Worm (Caenorhabditis elegans) whole organism, mixed stage, embryonic: ENCODE data around the gene F58E6.6.

Experiments
- M03D4.4 ChIP-seq: sonication (generic microtip); optimal IDR thresholded peaks from 2 replicates; lab custom pipeline; 2017; ENCODE audit warnings: mild to moderate bottlenecking, missing genetic modification characterization, missing compliant biosample characterization
- bed-3 ChIP-seq: fragments of 200-800 bp; sonication (Bioruptor generic); optimal IDR thresholded peaks from 3 replicates; lab custom pipeline; 2018; ENCODE audit warnings: mild to moderate bottlenecking, missing genetic modification characterization, moderate library complexity, missing compliant biosample characterization
- blmp-1 ChIP-seq: fragments of 150-350 bp; optimal IDR thresholded peaks from 2 replicates; lab custom pipeline; 2014; ENCODE audit warnings: missing biosample characterization, missing genetic modification characterization
- ceh-39 ChIP-seq: fragments of 150-350 bp; optimal IDR thresholded peaks from 2 replicates; lab custom pipeline; 2014; ENCODE audit warnings: missing biosample characterization, missing genetic modification characterization
- ceh-43 ChIP-seq: fragments of 200-800 bp; sonication (Bioruptor generic); optimal IDR thresholded peaks from 2 replicates; lab custom pipeline; 2018; ENCODE audit warnings: mild to moderate bottlenecking, missing genetic modification characterization, moderate library complexity, missing compliant biosample characterization
- ceh-83 ChIP-seq: fragments of 200-800 bp; sonication (Bioruptor generic); optimal IDR thresholded peaks from 2 replicates; lab custom pipeline; 2018; ENCODE audit warnings: mild to moderate bottlenecking, missing genetic modification characterization, missing compliant biosample characterization
- ces-1 ChIP-seq: fragments of 150-350 bp; optimal IDR thresholded peaks from 2 replicates; lab custom pipeline; 2014; ENCODE audit warnings: missing biosample characterization, missing genetic modification reagents, missing genetic modification characterization
- cnd-1 ChIP-seq: fragments of 200-800 bp; sonication (Bioruptor generic); optimal IDR thresholded peaks from 2 replicates; lab custom pipeline; 2018; ENCODE audit warnings: mild to moderate bottlenecking, missing genetic modification characterization, missing compliant biosample characterization
- drap-1 ChIP-seq: fragments of 200-800 bp; sonication (Bioruptor generic); optimal IDR thresholded peaks from 3 replicates; lab custom pipeline; 2018; ENCODE audit warnings: mild to moderate bottlenecking, missing genetic modification characterization, missing compliant biosample characterization
- elt-1 ChIP-seq: sonication (generic microtip); optimal IDR thresholded peaks from 2 replicates; lab custom pipeline; 2017; ENCODE audit warnings: missing genetic modification characterization, mild to moderate bottlenecking, missing compliant biosample characterization, antibody characterized with exemption, moderate library complexity, borderline replicate concordance; ENCODE audit not compliant: insufficient read depth
- elt-3 ChIP-seq: fragments of 150-350 bp; optimal IDR thresholded peaks from 2 replicates; lab custom pipeline; 2014; ENCODE audit warnings: missing biosample characterization, missing genetic modification characterization
- flh-1 ChIP-seq: fragments of 200-800 bp; sonication (Bioruptor generic); optimal IDR thresholded peaks from 2 replicates; lab custom pipeline; 2018; ENCODE audit warnings: mild to moderate bottlenecking, missing genetic modification characterization, moderate library complexity, missing compliant biosample characterization
- ham-2 ChIP-seq: fragments of 200-800 bp; sonication (Bioruptor generic); optimal IDR thresholded peaks from 2 replicates; lab custom pipeline; 2018; ENCODE audit warnings: mild to moderate bottlenecking, missing genetic modification characterization, missing compliant biosample characterization
- hlh-1 ChIP-seq: fragments of 150-350 bp; optimal IDR thresholded peaks from 2 replicates; lab custom pipeline; 2014; ENCODE audit warnings: missing biosample characterization, missing genetic modification reagents, missing genetic modification characterization
- lin-13 ChIP-seq: fragments of 150-350 bp; optimal IDR thresholded peaks from 2 replicates; lab custom pipeline; 2014; ENCODE audit warnings: missing biosample characterization, missing genetic modification characterization
- lin-32 ChIP-seq: fragments of 200-800 bp; sonication (Bioruptor generic); optimal IDR thresholded peaks from 2 replicates; lab custom pipeline; 2018; ENCODE audit warnings: mild to moderate bottlenecking, missing genetic modification characterization, missing compliant biosample characterization
- lsy-2 ChIP-seq: fragments of 150-350 bp; optimal IDR thresholded peaks from 2 replicates; lab custom pipeline; 2014; ENCODE audit warnings: missing biosample characterization, missing genetic modification characterization
- mab-5 ChIP-seq: fragments of 150-350 bp; optimal IDR thresholded peaks from 2 replicates; lab custom pipeline; 2014; ENCODE audit warnings: missing biosample characterization, missing genetic modification characterization
- mep-1 ChIP-seq: fragments of 150-350 bp; optimal IDR thresholded peaks from 2 replicates; lab custom pipeline; 2017; ENCODE audit warnings: missing biosample characterization, missing genetic modification reagents, missing genetic modification characterization, inconsistent platforms
- mls-2 ChIP-seq: sonication (generic microtip); optimal IDR thresholded peaks from 2 replicates; lab custom pipeline; 2016; ENCODE audit warnings: mild to moderate bottlenecking, missing genetic modification characterization, moderate library complexity, missing compliant biosample characterization
- nhr-12 ChIP-seq: fragments of 150-350 bp; optimal IDR thresholded peaks from 2 replicates; lab custom pipeline; 2014; ENCODE audit warnings: missing biosample characterization, missing genetic modification characterization
- nhr-2 ChIP-seq: fragments of 150-350 bp; optimal IDR thresholded peaks from 2 replicates; lab custom pipeline; 2014; ENCODE audit warnings: missing biosample characterization, missing genetic modification characterization
- nhr-237 ChIP-seq: fragments of 150-350 bp; optimal IDR thresholded peaks from 2 replicates; lab custom pipeline; 2014; ENCODE audit warnings: missing biosample characterization, missing genetic modification characterization
- nhr-76 ChIP-seq: sonication (generic microtip); optimal IDR thresholded peaks from 2 replicates; lab custom pipeline; 2017; ENCODE audit warnings: missing biosample characterization, missing genetic modification characterization
- pha-4 ChIP-seq: fragments of 150-350 bp; optimal IDR thresholded peaks from 2 replicates; lab custom pipeline; 2018; ENCODE audit warnings: missing biosample characterization, missing genetic modification reagents, missing genetic modification characterization
- sem-2 ChIP-seq: fragments of 200-800 bp; sonication (Bioruptor generic); optimal IDR thresholded peaks from 2 replicates; lab custom pipeline; 2018; ENCODE audit warnings: mild to moderate bottlenecking, missing genetic modification characterization, missing compliant biosample characterization
- snpc-4 ChIP-seq: fragments of 150-350 bp; optimal IDR thresholded peaks from 2 replicates; lab custom pipeline; 2014; ENCODE audit warnings: missing biosample characterization, missing genetic modification characterization
- sptf-1 ChIP-seq: sonication (generic microtip); optimal IDR thresholded peaks from 2 replicates; lab custom pipeline; 2017; ENCODE audit warnings: mild to moderate bottlenecking, missing genetic modification characterization, moderate library complexity, missing compliant biosample characterization
- tbx-8 ChIP-seq: fragments of 200-800 bp; sonication (Bioruptor generic); optimal IDR thresholded peaks from 2 replicates; lab custom pipeline; 2018; ENCODE audit warnings: mild to moderate bottlenecking, missing genetic modification characterization, moderate library complexity, missing compliant biosample characterization
- unc-120 ChIP-seq: sonication (generic microtip); optimal IDR thresholded peaks from 2 replicates; lab custom pipeline; 2017; ENCODE audit warnings: missing genetic modification characterization, missing compliant biosample characterization; ENCODE audit not compliant: poor library complexity, severe bottlenecking
- unc-39 ChIP-seq: fragments of 150-350 bp; optimal IDR thresholded peaks from 2 replicates; lab custom pipeline; 2014; ENCODE audit warnings: missing biosample characterization, missing genetic modification characterization
- unc-62 ChIP-seq: fragments of 150-350 bp; optimal IDR thresholded peaks from 2 replicates; lab custom pipeline; 2014; ENCODE audit warnings: missing biosample characterization, missing genetic modification reagents, missing genetic modification characterization
- ztf-11 ChIP-seq: fragments of 150-350 bp; optimal IDR thresholded peaks from 2 replicates; lab custom pipeline; 2014; ENCODE audit warnings: missing biosample characterization, missing genetic modification characterization

F58E6.6 gene

DNA sequence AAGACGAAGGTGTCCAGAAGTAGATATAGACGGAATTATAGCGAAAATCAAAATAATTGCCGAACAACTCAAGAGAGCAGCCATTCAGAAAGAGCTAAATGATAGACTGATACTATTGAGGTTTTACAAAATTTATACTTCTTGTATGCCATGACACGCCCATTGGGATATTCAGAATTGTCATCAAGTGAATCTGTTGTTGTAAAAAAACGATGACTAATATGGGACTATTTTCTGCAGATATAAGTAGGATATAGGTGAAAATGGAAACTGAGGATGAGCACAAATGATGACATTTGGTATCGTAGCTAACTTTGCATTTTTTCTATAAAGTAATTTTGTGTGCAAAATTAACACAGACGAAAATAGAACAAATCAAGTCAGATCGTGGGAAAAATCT, 2.9 kb upstream of the F58E6.6 start, which contains the start of gene F58E6.8:
Gene F58E6.8 (minus strand): TSS at position 101 of the 400 bp plus-strand sequence.
- no peak for TF ChIP-seq elt-3
- no peak for TF ChIP-seq unc-62 (GFP tag; lab: Kevin White, UChicago)
- no peak for TF ChIP-seq blmp-1 (tag; lab: Kevin White, UChicago)
- no peak for TF ChIP-seq sem-2 (GFP tag; lab: Kevin White, UChicago)
- no peak for TF ChIP-seq nhr-237 (tag; lab: Kevin White, UChicago)
- TF ChIP-seq bed-3 (GFP tag; lab: Kevin White, UChicago) = no peak

DNA sequence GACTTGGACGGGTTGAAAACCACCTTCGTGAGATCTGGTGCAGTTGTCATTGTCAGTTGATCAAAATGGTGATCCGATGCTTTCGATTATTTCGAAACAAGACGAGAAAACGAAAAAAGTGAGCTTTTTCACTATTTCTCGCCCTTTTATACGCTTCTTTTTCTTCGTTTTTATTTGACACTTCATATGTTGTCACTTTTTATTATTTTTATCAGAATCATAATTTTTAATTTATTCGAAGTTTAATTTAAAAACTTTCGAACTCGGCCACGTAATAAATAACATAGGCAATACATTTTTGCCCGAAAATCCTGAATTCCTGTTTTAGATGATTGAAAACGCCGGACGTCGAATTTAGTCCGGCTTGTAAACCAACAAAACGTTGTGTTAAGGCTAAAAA, 1.6 kb upstream of the F58E6.6 start, which contains the start of gene F58E6.5:
Gene F58E6.5 (minus strand): TSS at position 101 of the 400 bp plus-strand sequence.
- no peak for TF ChIP-seq nhr-12
- no peak for TF ChIP-seq unc-39 (tag; lab: Kevin White, UChicago)
- TF ChIP-seq lin-32 (GFP tag; lab: Kevin White, UChicago) = no peak
- TF ChIP-seq M03D4.4 = no peak
- TF ChIP-seq mls-2 = no peak
- no peak for TF ChIP-seq lsy-2
- TF ChIP-seq cnd-1 (tag; lab: Kevin White, UChicago) = no peak
- no peak for TF ChIP-seq tbx-8 (GFP tag; lab: Kevin White, UChicago)
- TF ChIP-seq pha-4 = no peak
- no peak for TF ChIP-seq blmp-1 (tag; lab: Kevin White, UChicago)
- no peak for TF ChIP-seq ztf-11
- no peak for TF ChIP-seq nhr-2 (tag; lab: Kevin White, UChicago)
- TF ChIP-seq ham-2 (GFP tag; lab: Kevin White, UChicago) = no peak
- no peak for TF ChIP-seq sem-2 (GFP tag; lab: Kevin White, UChicago)
- TF ChIP-seq mep-1 (tag; lab: Kevin White, UChicago) = no peak
- TF ChIP-seq nhr-237 (tag; lab: Kevin White, UChicago) = no peak
- TF ChIP-seq ces-1 = no peak
- no peak for TF ChIP-seq ceh-39 (tag; lab: Kevin White, UChicago)
- TF ChIP-seq bed-3 (GFP tag; lab: Kevin White, UChicago) = no peak
- no peak for TF ChIP-seq elt-3

DNA sequence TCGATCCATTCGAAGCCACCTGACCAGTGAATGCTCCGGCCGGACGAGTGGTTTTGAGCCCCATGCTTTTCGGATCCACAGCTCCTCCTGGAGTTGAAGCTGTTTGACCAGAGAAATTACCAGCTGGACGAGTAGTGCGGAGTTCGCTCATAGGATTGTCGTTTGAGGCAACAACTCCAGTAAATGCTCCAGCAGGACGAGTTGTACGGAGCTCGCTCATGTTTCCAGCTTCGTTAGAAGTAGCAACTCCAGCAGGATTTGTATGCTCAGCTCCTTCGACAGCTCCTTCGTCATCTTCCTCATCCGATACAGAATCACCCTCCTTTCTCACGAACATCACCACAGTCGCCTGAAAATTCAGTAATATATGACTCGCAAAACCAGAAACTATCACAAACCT, 736 bp upstream of the F58E6.6 start:
- no peak for TF ChIP-seq sem-2 (GFP tag; lab: Kevin White, UChicago)
- TF ChIP-seq nhr-2 (tag; lab: Kevin White, UChicago) = no peak
- no peak for TF ChIP-seq nhr-12
- TF ChIP-seq nhr-76 (tag; lab: Kevin White, UChicago) = no peak
- TF ChIP-seq lin-13 (tag; lab: Kevin White, UChicago) = no peak
- TF ChIP-seq mab-5 (tag; lab: Kevin White, UChicago) = no peak
- no peak for TF ChIP-seq ceh-43
- no peak for TF ChIP-seq snpc-4 (tag; lab: Kevin White, UChicago)
- TF ChIP-seq ztf-11 = no peak
- no peak for TF ChIP-seq elt-3
- no peak for TF ChIP-seq flh-1 (GFP tag; lab: Kevin White, UChicago)
- TF ChIP-seq ces-1 = no peak
- TF ChIP-seq, all 35 proteins: peak for 0

DNA sequence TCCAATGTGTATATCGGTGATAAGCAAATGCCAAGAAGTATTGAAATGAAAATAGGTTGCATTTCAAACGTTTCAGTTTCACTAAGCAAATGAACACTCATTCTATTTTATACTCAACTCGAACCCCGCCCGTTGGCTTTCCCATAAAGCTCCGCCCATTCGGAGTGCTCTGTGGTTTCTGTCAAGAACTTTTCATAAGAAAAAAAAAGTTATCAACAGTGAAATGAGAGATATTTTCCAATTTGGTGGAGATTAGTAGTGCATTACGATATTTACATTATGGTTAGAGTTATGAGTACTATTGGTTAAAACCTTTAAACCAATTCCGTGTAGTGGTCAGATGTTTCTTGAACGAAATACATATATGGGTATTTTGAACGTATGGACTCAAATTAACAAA, 2.5 kb downstream of the F58E6.6 start, which contains the start of gene F58E6.4:
Gene F58E6.4 (minus strand): TSS at position 101 of the 400 bp plus-strand sequence.
- TF ChIP-seq bed-3 (GFP tag; lab: Kevin White, UChicago) (no peak), ceh-83 (GFP tag; lab: Kevin White, UChicago) (no peak), elt-1 (tag; lab: Kevin White, UChicago) (no peak), mls-2 (no peak), unc-120 (tag; lab: Kevin White, UChicago) (no peak), drap-1 (GFP tag; lab: Kevin White, UChicago) (no peak), ces-1 (no peak), lsy-2 (no peak), cnd-1 (tag; lab: Kevin White, UChicago) (no peak), sem-2 (GFP tag; lab: Kevin White, UChicago) (no peak), unc-62 (GFP tag; lab: Kevin White, UChicago) (no peak), lin-32 (GFP tag; lab: Kevin White, UChicago) (no peak), mep-1 (tag; lab: Kevin White, UChicago) (no peak), ham-2 (GFP tag; lab: Kevin White, UChicago) (no peak), hlh-1 (tag; lab: Kevin White, UChicago) (no peak), sptf-1 (tag; lab: Kevin White, UChicago) (no peak)
